Worm (Caenorhabditis elegans) whole organism, L2 larva: ENCODE data around the gene F31F6.1.
A peak's percentile ranks its signal among the peaks of the same experiment; 100 is the strongest.

Source experiments
- C34F6.9 ChIP-seq: fragments of 150-350 bp; optimal IDR thresholded peaks from 2 replicates; lab custom pipeline; 2014; ENCODE audit warnings: missing biosample characterization, missing genetic modification characterization
- F13H6.1 ChIP-seq: sonication (generic microtip); optimal IDR thresholded peaks from 2 replicates; lab custom pipeline; 2016; ENCODE audit warnings: missing genetic modification characterization, missing compliant biosample characterization
- R02D3.7 ChIP-seq: fragments of 150-350 bp; optimal IDR thresholded peaks from 2 replicates; lab custom pipeline; 2014; ENCODE audit warnings: missing biosample characterization, missing genetic modification characterization
- Y55F3AM.14 ChIP-seq: fragments of 200-800 bp; sonication (Bioruptor generic); optimal IDR thresholded peaks from 2 replicates; lab custom pipeline; 2018; ENCODE audit warnings: mild to moderate bottlenecking, missing genetic modification characterization, missing compliant biosample characterization
- ZK546.5 ChIP-seq: sonication (generic microtip); optimal IDR thresholded peaks from 2 replicates; lab custom pipeline; 2017; ENCODE audit warnings: missing biosample characterization, missing genetic modification characterization
- alr-1 ChIP-seq: fragments of 150-350 bp; optimal IDR thresholded peaks from 2 replicates; lab custom pipeline; 2014; ENCODE audit warnings: missing biosample characterization, missing genetic modification characterization
- aly-2 ChIP-seq: fragments of 150-350 bp; optimal IDR thresholded peaks from 2 replicates; lab custom pipeline; 2014; ENCODE audit warnings: missing biosample characterization, missing genetic modification characterization
- ama-1 ChIP-seq: fragments of 150-350 bp; optimal IDR thresholded peaks from 2 replicates; lab custom pipeline; 2018; ENCODE audit warnings: inconsistent platforms
- blmp-1 ChIP-seq: sonication (generic microtip); optimal IDR thresholded peaks from 2 replicates; lab custom pipeline; 2017; ENCODE audit warnings: missing genetic modification characterization, mild to moderate bottlenecking, missing compliant biosample characterization, antibody characterized with exemption, moderate library complexity; ENCODE audit not compliant: insufficient read depth
- ceh-16 ChIP-seq: fragments of 150-350 bp; optimal IDR thresholded peaks from 2 replicates; lab custom pipeline; 2014; ENCODE audit warnings: missing biosample characterization, missing genetic modification characterization
- ceh-82 ChIP-seq: fragments of 150-350 bp; optimal IDR thresholded peaks from 2 replicates; lab custom pipeline; 2014; ENCODE audit warnings: missing biosample characterization, missing genetic modification characterization
- crh-2 ChIP-seq: sonication (generic microtip); optimal IDR thresholded peaks from 2 replicates; lab custom pipeline; 2017; ENCODE audit warnings: missing biosample characterization, missing genetic modification characterization
- dmd-4 ChIP-seq: sonication (generic microtip); optimal IDR thresholded peaks from 2 replicates; lab custom pipeline; 2017; ENCODE audit warnings: missing biosample characterization, missing genetic modification characterization
- egl-27 ChIP-seq: sonication (generic microtip); optimal IDR thresholded peaks from 3 replicates; lab custom pipeline; 2017; ENCODE audit warnings: missing biosample characterization, missing genetic modification reagents, missing genetic modification characterization
- elt-1 ChIP-seq: fragments of 150-350 bp; optimal IDR thresholded peaks from 2 replicates; lab custom pipeline; 2014; ENCODE audit warnings: missing biosample characterization, missing genetic modification characterization
- elt-3 ChIP-seq: sonication (generic microtip); optimal IDR thresholded peaks from 2 replicates; lab custom pipeline; 2017; ENCODE audit warnings: missing biosample characterization, missing genetic modification characterization
- fos-1 ChIP-seq: fragments of 150-350 bp; optimal IDR thresholded peaks from 2 replicates; lab custom pipeline; 2014; ENCODE audit warnings: missing biosample characterization, missing genetic modification characterization
- gmeb-1 ChIP-seq: fragments of 150-350 bp; optimal IDR thresholded peaks from 2 replicates; lab custom pipeline; 2014; ENCODE audit warnings: missing biosample characterization, missing genetic modification characterization
- lin-11 ChIP-seq: fragments of 150-350 bp; sonication (generic microtip); optimal IDR thresholded peaks from 2 replicates; lab custom pipeline; 2014; ENCODE audit warnings: missing biosample characterization, missing genetic modification characterization, inconsistent platforms, mixed read lengths
- lin-13 ChIP-seq: fragments of 150-350 bp; optimal IDR thresholded peaks from 2 replicates; lab custom pipeline; 2014; ENCODE audit warnings: missing biosample characterization, missing genetic modification reagents, missing genetic modification characterization
- lin-39 ChIP-seq: fragments of 150-350 bp; optimal IDR thresholded peaks from 2 replicates; lab custom pipeline; 2014; ENCODE audit warnings: missing biosample characterization, missing genetic modification reagents, missing genetic modification characterization
- lsy-2 ChIP-seq, 2 experiments: fragments of 150-350 bp in 1 of 2; sonication (generic microtip) in 1 of 2; optimal IDR thresholded peaks; 2 replicates each; lab custom pipeline; 2014 to 2017; ENCODE audit warnings: missing biosample characterization in 2 of 2, missing genetic modification characterization in 2 of 2
- mab-5 ChIP-seq: fragments of 150-350 bp; optimal IDR thresholded peaks from 2 replicates; lab custom pipeline; 2014; ENCODE audit warnings: missing biosample characterization, missing genetic modification characterization
- mbf-1 ChIP-seq: sonication (generic microtip); optimal IDR thresholded peaks from 2 replicates; lab custom pipeline; 2017; ENCODE audit warnings: missing biosample characterization, missing genetic modification characterization
- mdl-1 ChIP-seq, 2 experiments: fragments of 150-350 bp in 1 of 2; sonication (generic microtip) in 1 of 2; optimal IDR thresholded peaks; 2 replicates each; lab custom pipeline; 2017; ENCODE audit warnings: missing biosample characterization in 2 of 2, missing genetic modification characterization in 2 of 2
- nhr-10 ChIP-seq: sonication (generic microtip); optimal IDR thresholded peaks from 2 replicates; lab custom pipeline; 2017; ENCODE audit warnings: missing biosample characterization, missing genetic modification characterization
- nhr-11 ChIP-seq: fragments of 150-350 bp; optimal IDR thresholded peaks from 2 replicates; lab custom pipeline; 2014; ENCODE audit warnings: missing biosample characterization, missing genetic modification characterization
- nhr-12 ChIP-seq: fragments of 150-350 bp; optimal IDR thresholded peaks from 2 replicates; lab custom pipeline; 2014; ENCODE audit warnings: missing biosample characterization, missing genetic modification characterization
- nhr-129 ChIP-seq: fragments of 150-350 bp; optimal IDR thresholded peaks from 2 replicates; lab custom pipeline; 2014; ENCODE audit warnings: missing biosample characterization, missing genetic modification characterization
- nhr-21 ChIP-seq: fragments of 150-350 bp; optimal IDR thresholded peaks from 2 replicates; lab custom pipeline; 2014; ENCODE audit warnings: missing biosample characterization, missing genetic modification characterization
- nhr-23 ChIP-seq: fragments of 150-350 bp; optimal IDR thresholded peaks from 2 replicates; lab custom pipeline; 2014; ENCODE audit warnings: missing biosample characterization, missing genetic modification reagents, missing genetic modification characterization
- nhr-237 ChIP-seq: fragments of 150-350 bp; optimal IDR thresholded peaks from 2 replicates; lab custom pipeline; 2014; ENCODE audit warnings: missing biosample characterization, missing genetic modification characterization
- nhr-25 ChIP-seq: fragments of 150-350 bp; sonication (generic microtip); optimal IDR thresholded peaks from 3 replicates; lab custom pipeline; 2014; ENCODE audit warnings: missing biosample characterization, missing genetic modification characterization
- nhr-6 ChIP-seq: fragments of 150-350 bp; optimal IDR thresholded peaks from 2 replicates; lab custom pipeline; 2014; ENCODE audit warnings: missing biosample characterization, missing genetic modification characterization
- nhr-77 ChIP-seq: fragments of 150-350 bp; optimal IDR thresholded peaks from 2 replicates; lab custom pipeline; 2014; ENCODE audit warnings: missing biosample characterization, missing genetic modification characterization
- peb-1 ChIP-seq: fragments of 150-350 bp; optimal IDR thresholded peaks from 2 replicates; lab custom pipeline; 2014; ENCODE audit warnings: missing biosample characterization, missing genetic modification characterization
- sem-4 ChIP-seq: fragments of 150-350 bp; optimal IDR thresholded peaks from 2 replicates; lab custom pipeline; 2014; ENCODE audit warnings: missing biosample characterization, missing genetic modification reagents, missing genetic modification characterization
- skn-1 ChIP-seq: sonication (generic microtip); optimal IDR thresholded peaks from 2 replicates; lab custom pipeline; 2017; ENCODE audit warnings: missing biosample characterization, missing genetic modification characterization
- sma-3 ChIP-seq: sonication (generic microtip); optimal IDR thresholded peaks from 2 replicates; lab custom pipeline; 2016; ENCODE audit warnings: missing genetic modification reagents, missing genetic modification characterization, missing compliant biosample characterization
- sma-9 ChIP-seq, 2 experiments: fragments of 150-350 bp in 1 of 2; sonication (generic microtip) in 1 of 2; optimal IDR thresholded peaks; 2 replicates each; lab custom pipeline; 2014 to 2016; ENCODE audit warnings: missing genetic modification characterization in 2 of 2, mild to moderate bottlenecking in 1 of 2, missing biosample characterization in 1 of 2, missing compliant biosample characterization in 1 of 2, missing genetic modification reagents in 1 of 2, moderate library complexity in 1 of 2
- snpc-4 ChIP-seq: fragments of 150-350 bp; optimal IDR thresholded peaks from 2 replicates; lab custom pipeline; 2014; ENCODE audit warnings: missing biosample characterization, missing genetic modification characterization
- unc-39 ChIP-seq: fragments of 150-350 bp; optimal IDR thresholded peaks from 2 replicates; lab custom pipeline; 2014; ENCODE audit warnings: missing biosample characterization, missing genetic modification characterization
- unc-55 ChIP-seq: fragments of 150-350 bp; sonication (generic microtip); optimal IDR thresholded peaks from 3 replicates; lab custom pipeline; 2014; ENCODE audit warnings: missing biosample characterization, missing genetic modification reagents, missing genetic modification characterization
- unc-62 ChIP-seq: fragments of 150-350 bp; optimal IDR thresholded peaks from 2 replicates; lab custom pipeline; 2014; ENCODE audit warnings: missing biosample characterization, missing genetic modification reagents, missing genetic modification characterization
- zag-1 ChIP-seq: fragments of 150-350 bp; optimal IDR thresholded peaks from 2 replicates; lab custom pipeline; 2014; ENCODE audit warnings: missing biosample characterization, missing genetic modification characterization
- ztf-1 ChIP-seq: fragments of 200-800 bp; sonication (Bioruptor generic); conservative IDR thresholded peaks from 2 replicates; pipeline ENCODE4 v1.3.6; 2022; ENCODE audit warnings: missing genetic modification characterization, missing compliant biosample characterization
- ztf-11 ChIP-seq: sonication (generic microtip); optimal IDR thresholded peaks from 2 replicates; lab custom pipeline; 2017; ENCODE audit warnings: missing biosample characterization, missing genetic modification characterization
- ztf-4 ChIP-seq: fragments of 150-350 bp; optimal IDR thresholded peaks from 2 replicates; lab custom pipeline; 2014; ENCODE audit warnings: missing biosample characterization, missing genetic modification characterization

The F31F6.1 gene

ce11 chrX:14819495-14819894, 48.6 kb downstream of the F31F6.1 start:
- TF ChIP-seq unc-39 (tag; lab: Kevin White, UChicago) (no peak), aly-2 (tag; lab: Kevin White, UChicago) (no peak), F13H6.1 (tag; lab: Kevin White, UChicago) (no peak), lin-13 (peak; percentile 13), peb-1 (tag; lab: Kevin White, UChicago) (no peak)
- TF ChIP-seq, all 48 proteins: peak for 1

ce11 chrX:14818464-14819259, 49.4 kb downstream of the F31F6.1 start, which contains the start of gene epn-1:
Gene epn-1, minus strand, starts transcription at chrX:14818514.
- TF ChIP-seq skn-1 (peak; percentile 30), zag-1 (tag; lab: Kevin White, UChicago) (peak; percentile 97), ama-1 (peak; percentile 54), ztf-4 (tag; lab: Kevin White, UChicago) (peak; percentile 94), mbf-1 (tag; lab: Kevin White, UChicago) (no peak), nhr-11 (tag; lab: Kevin White, UChicago) (no peak), nhr-10 (tag; lab: Kevin White, UChicago) (peak; percentile 80), nhr-23 (tag; lab: Kevin White, UChicago) (no peak), sem-4 (tag; lab: Kevin White, UChicago) (peak; percentile 96), unc-39 (tag; lab: Kevin White, UChicago) (no peak), ceh-16 (tag; lab: Kevin White, UChicago) (peak; percentile 98), nhr-6 (peak; percentile 84), unc-62 (peak; percentile 80), lin-39 (tag; lab: Kevin White, UChicago) (peak; percentile 70), C34F6.9 (tag; lab: Kevin White, UChicago) (peak; percentile 98), unc-55 (GFP tag; lab: Kevin White, UChicago) (peak; percentile 90), elt-1 (tag; lab: Kevin White, UChicago) (peak; percentile 16), fos-1 (peak; percentile 89), sma-3 (GFP tag; lab: Kevin White, UChicago) (peak; percentile 98), blmp-1 (peak; percentile 69), nhr-21 (tag; lab: Kevin White, UChicago) (peak; percentile 98), ceh-82 (tag; lab: Kevin White, UChicago) (peak; percentile 54), lin-13 (peak; percentile 94), ZK546.5 (tag; lab: Kevin White, UChicago) (peak; percentile 31), nhr-25 (peak; percentile 97), Y55F3AM.14 (GFP tag; lab: Kevin White, UChicago) (peak; percentile 99), egl-27 (tag; lab: Kevin White, UChicago) (peak; percentile 97), gmeb-1 (peak; percentile 74), crh-2 (tag; lab: Kevin White, UChicago) (peak; percentile 96), sma-9 (GFP tag; optimal IDR thresholded peaks at IDR 0.05; lab: Kevin White, UChicago) (peak; percentile 98), sma-9 (tag; optimal IDR thresholded peaks at IDR 0.05; lab: Kevin White, UChicago) (peak; percentile 64), nhr-77 (tag; lab: Kevin White, UChicago) (peak; percentile 61), lsy-2 (tag; optimal IDR thresholded peaks at IDR 0.05; lab: Kevin White, UChicago) (peak; percentile 79 to 94), snpc-4 (tag; lab: Kevin White, UChicago) (peak; percentile 78), ztf-1 (no peak), nhr-129 (tag; lab: Kevin White, UChicago) (peak; percentile 96), mab-5 (peak; percentile 93), lin-11 (tag; lab: Kevin White, UChicago) (peak; percentile 98), R02D3.7 (tag; lab: Kevin White, UChicago) (no peak), F13H6.1 (tag; lab: Kevin White, UChicago) (peak; percentile 99), ztf-11 (tag; lab: Kevin White, UChicago) (peak; percentile 27), nhr-12 (tag; lab: Kevin White, UChicago) (peak; percentile 69), dmd-4 (tag; lab: Kevin White, UChicago) (no peak), peb-1 (tag; lab: Kevin White, UChicago) (no peak), mdl-1 (tag; optimal IDR thresholded peaks at IDR 0.05; lab: Kevin White, UChicago) (peak; percentile 99 to 100), alr-1 (tag; lab: Kevin White, UChicago) (no peak), elt-3 (tag; lab: Kevin White, UChicago) (no peak), nhr-237 (tag; lab: Kevin White, UChicago) (peak; percentile 58)
